Fruit fly (Drosophila melanogaster) whole organism, embryonic: ENCODE measurements around the gene CG8563.

Experiments used
- Antp ChIP-seq: fragments of 200-800 bp; sonication (Bioruptor generic); optimal IDR thresholded peaks from 3 replicates; lab custom pipeline; 2016; ENCODE audit warnings: missing biosample characterization, missing genetic modification characterization
- Atf-2 ChIP-seq: fragments of 200-800 bp; sonication (Bioruptor generic); optimal IDR thresholded peaks from 2 replicates; lab custom pipeline; 2016; ENCODE audit warnings: missing biosample characterization, missing genetic modification characterization
- B-H1 ChIP-seq: fragments of 200-800 bp; sonication (Bioruptor generic); IDR thresholded peaks from 3 replicates; pipeline ENCODE4 v1.3.6; 2022; ENCODE audit warnings: missing biosample characterization, missing genetic modification characterization
- CG10209 ChIP-seq: fragments of 200-800 bp; sonication (Bioruptor generic); optimal IDR thresholded peaks from 3 replicates; lab custom pipeline; 2017; ENCODE audit warnings: missing biosample characterization, mild to moderate bottlenecking, missing genetic modification characterization, missing genetic modification reagents
- CG10274 ChIP-seq: fragments of 200-800 bp; sonication (Bioruptor generic); optimal IDR thresholded peaks from 3 replicates; lab custom pipeline; 2017; ENCODE audit warnings: missing biosample characterization, mild to moderate bottlenecking, missing genetic modification characterization
- CG11085 ChIP-seq: fragments of 200-800 bp; sonication (Bioruptor generic); IDR thresholded peaks from 2 replicates; pipeline ENCODE4 v1.3.6; 2022; ENCODE audit warnings: missing biosample characterization, missing genetic modification characterization
- CG11398 ChIP-seq: fragments of 200-800 bp; sonication (Bioruptor generic); optimal IDR thresholded peaks from 2 replicates; lab custom pipeline; 2016; ENCODE audit warnings: missing biosample characterization, missing genetic modification characterization
- CG11560 ChIP-seq: fragments of 200-800 bp; sonication (Bioruptor generic); IDR thresholded peaks from 3 replicates; pipeline ENCODE4 v1.3.6; 2022; ENCODE audit warnings: missing biosample characterization, missing genetic modification characterization
- CG15479 ChIP-seq: fragments of 200-800 bp; sonication (Bioruptor generic); optimal IDR thresholded peaks from 3 replicates; lab custom pipeline; 2019; ENCODE audit warnings: missing biosample characterization, mild to moderate bottlenecking, missing genetic modification characterization, moderate library complexity
- CG1603 ChIP-seq: fragments of 200-800 bp; sonication (Bioruptor generic); optimal IDR thresholded peaks from 2 replicates; lab custom pipeline; 2019; ENCODE audit warnings: missing biosample characterization, mild to moderate bottlenecking, missing genetic modification characterization, moderate library complexity
- CG17328 ChIP-seq: fragments of 200-800 bp; sonication (Bioruptor generic); IDR thresholded peaks from 2 replicates; pipeline ENCODE4 v1.3.6; 2022; ENCODE audit warnings: missing biosample characterization, missing genetic modification characterization
- CG17829 ChIP-seq: fragments of 200-800 bp; optimal IDR thresholded peaks from 2 replicates; lab custom pipeline; 2019; ENCODE audit warnings: missing biosample characterization, mild to moderate bottlenecking, missing genetic modification characterization, moderate library complexity
- CG2889 ChIP-seq: fragments of 200-800 bp; sonication (Bioruptor generic); IDR thresholded peaks from 3 replicates; pipeline ENCODE4 v1.3.6; 2022; ENCODE audit warnings: missing biosample characterization, missing genetic modification characterization
- CG3065 ChIP-seq: fragments of 200-800 bp; sonication (Bioruptor generic); optimal IDR thresholded peaks from 2 replicates; lab custom pipeline; 2016; ENCODE audit warnings: missing biosample characterization, missing genetic modification characterization
- CG31388 ChIP-seq: fragments of 200-800 bp; sonication (Bioruptor generic); optimal IDR thresholded peaks from 2 replicates; lab custom pipeline; 2016; ENCODE audit warnings: missing biosample characterization, missing genetic modification characterization
- CG4404 ChIP-seq: fragments of 200-800 bp; sonication (Bioruptor generic); IDR thresholded peaks from 2 replicates; pipeline ENCODE4 v1.3.6; 2022; ENCODE audit warnings: missing biosample characterization, missing genetic modification characterization
- CG4854 ChIP-seq: fragments of 200-800 bp; sonication (Bioruptor generic); optimal IDR thresholded peaks from 2 replicates; lab custom pipeline; 2016; ENCODE audit warnings: missing biosample characterization, missing genetic modification characterization, inconsistent platforms
- CG6654 ChIP-seq: fragments of 200-800 bp; sonication (Bioruptor generic); optimal IDR thresholded peaks from 2 replicates; lab custom pipeline; 2017; ENCODE audit warnings: missing biosample characterization, mild to moderate bottlenecking, missing genetic modification characterization
- CG6765 ChIP-seq: fragments of 200-800 bp; sonication (Bioruptor generic); optimal IDR thresholded peaks from 3 replicates; lab custom pipeline; 2017; ENCODE audit warnings: missing biosample characterization, mild to moderate bottlenecking, missing genetic modification characterization
- CG7745 ChIP-seq: fragments of 200-800 bp; sonication (Bioruptor generic); optimal IDR thresholded peaks from 2 replicates; lab custom pipeline; 2018; ENCODE audit warnings: missing biosample characterization, mild to moderate bottlenecking, missing genetic modification characterization, moderate library complexity
- CG8478 ChIP-seq: fragments of >200 bp; optimal IDR thresholded peaks from 2 replicates; lab custom pipeline; 2018
- CG9932 ChIP-seq: fragments of 200-800 bp; sonication (Bioruptor generic); IDR thresholded peaks from 2 replicates; pipeline ENCODE4 v1.3.6; 2022; ENCODE audit warnings: missing biosample characterization, missing genetic modification characterization
- CrebB ChIP-seq: fragments of 200-800 bp; sonication (Bioruptor generic); optimal IDR thresholded peaks from 3 replicates; lab custom pipeline; 2018; ENCODE audit warnings: missing biosample characterization, mild to moderate bottlenecking, missing genetic modification characterization
- D19A ChIP-seq: fragments of 200-800 bp; optimal IDR thresholded peaks from 3 replicates; lab custom pipeline; 2019; ENCODE audit warnings: missing biosample characterization, mild to moderate bottlenecking, missing genetic modification characterization, moderate library complexity
- Doc3 ChIP-seq: fragments of 200-800 bp; sonication (Bioruptor generic); IDR thresholded peaks from 3 replicates; pipeline ENCODE4 v1.3.6; 2022; ENCODE audit warnings: missing biosample characterization, missing genetic modification characterization; ENCODE audit not compliant: partially characterized antibody
- Dp ChIP-seq: fragments of 200-800 bp; sonication (Bioruptor generic); optimal IDR thresholded peaks from 2 replicates; lab custom pipeline; 2018; ENCODE audit warnings: missing biosample characterization, mild to moderate bottlenecking, missing genetic modification characterization, moderate library complexity
- E2f1 ChIP-seq: fragments of 200-800 bp; sonication (Bioruptor generic); IDR thresholded peaks from 2 replicates; pipeline ENCODE4 v1.3.6; 2022; ENCODE audit warnings: missing biosample characterization, missing genetic modification characterization
- Elba2 ChIP-seq: fragments of 200-800 bp; sonication (Bioruptor generic); optimal IDR thresholded peaks from 3 replicates; lab custom pipeline; 2016; ENCODE audit warnings: missing biosample characterization, missing genetic modification characterization
- HmgD ChIP-seq: fragments of 200-800 bp; sonication (Bioruptor generic); optimal IDR thresholded peaks from 3 replicates; lab custom pipeline; 2016; ENCODE audit warnings: missing biosample characterization, missing genetic modification characterization
- Hr3 ChIP-seq: fragments of 200-800 bp; sonication (Bioruptor generic); optimal IDR thresholded peaks from 3 replicates; lab custom pipeline; 2016; ENCODE audit warnings: missing biosample characterization, missing genetic modification characterization
- Hsf ChIP-seq: fragments of 200-800 bp; sonication (Bioruptor generic); optimal IDR thresholded peaks from 3 replicates; lab custom pipeline; 2016; ENCODE audit warnings: missing biosample characterization, missing genetic modification characterization
- Kr ChIP-seq: fragments of 200-800 bp; sonication (Bioruptor generic); optimal IDR thresholded peaks from 2 replicates; lab custom pipeline; 2017; ENCODE audit warnings: missing biosample characterization, mild to moderate bottlenecking, missing genetic modification characterization
- MTF-1 ChIP-seq: fragments of 200-800 bp; sonication (Bioruptor generic); optimal IDR thresholded peaks from 2 replicates; lab custom pipeline; 2018; ENCODE audit warnings: missing biosample characterization, mild to moderate bottlenecking, missing genetic modification characterization, borderline replicate concordance
- NC2α ChIP-seq: fragments of 200-800 bp; sonication (Bioruptor generic); optimal IDR thresholded peaks from 2 replicates; lab custom pipeline; 2016; ENCODE audit warnings: missing biosample characterization, missing genetic modification characterization
- Poxn ChIP-seq: fragments of 200-800 bp; sonication (Bioruptor generic); IDR thresholded peaks from 2 replicates; pipeline ENCODE4 v1.3.6; 2022; ENCODE audit warnings: missing biosample characterization, missing genetic modification characterization
- Xbp1 ChIP-seq: fragments of 200-800 bp; sonication (Bioruptor generic); optimal IDR thresholded peaks from 3 replicates; lab custom pipeline; 2016; ENCODE audit warnings: missing biosample characterization, mild to moderate bottlenecking, missing genetic modification characterization
- aop ChIP-seq: fragments of 200-800 bp; sonication (Bioruptor generic); IDR thresholded peaks from 2 replicates; pipeline ENCODE4 v1.3.6; 2022; ENCODE audit warnings: missing biosample characterization, missing genetic modification characterization
- btn ChIP-seq: fragments of 200-800 bp; sonication (Bioruptor generic); optimal IDR thresholded peaks from 2 replicates; lab custom pipeline; 2016; ENCODE audit warnings: missing biosample characterization, missing genetic modification characterization
- cad ChIP-seq: fragments of >200 bp; optimal IDR thresholded peaks from 2 replicates; lab custom pipeline; 2017; ENCODE audit warnings: missing biosample characterization, missing genetic modification characterization
- cg ChIP-seq: fragments of 200-800 bp; sonication (Bioruptor generic); optimal IDR thresholded peaks from 3 replicates; lab custom pipeline; 2019; ENCODE audit warnings: missing biosample characterization, mild to moderate bottlenecking, missing genetic modification characterization, moderate library complexity
- corto ChIP-seq: fragments of 200-800 bp; sonication (Bioruptor generic); optimal IDR thresholded peaks from 2 replicates; lab custom pipeline; 2016; ENCODE audit warnings: missing biosample characterization, mild to moderate bottlenecking, missing genetic modification characterization, moderate library complexity
- dpn ChIP-seq, 2 experiments: fragments of 200-800 bp; sonication (Bioruptor generic); optimal IDR thresholded peaks; 3 replicates each; lab custom pipeline; 2016; ENCODE audit warnings: missing biosample characterization in 2 of 2, missing genetic modification characterization in 2 of 2
- fu2 ChIP-seq: fragments of 200-800 bp; sonication (Bioruptor generic); optimal IDR thresholded peaks from 2 replicates; lab custom pipeline; 2016; ENCODE audit warnings: missing biosample characterization, missing genetic modification characterization
- gce ChIP-seq: fragments of 200-800 bp; sonication (Bioruptor generic); IDR thresholded peaks from 3 replicates; pipeline ENCODE4 v1.3.6; 2022; ENCODE audit warnings: missing biosample characterization, missing genetic modification characterization
- gro ChIP-seq: fragments of 200-800 bp; sonication (Bioruptor generic); optimal IDR thresholded peaks from 2 replicates; lab custom pipeline; 2016; ENCODE audit warnings: missing biosample characterization, missing genetic modification characterization
- inv ChIP-seq: fragments of 200-800 bp; sonication (Bioruptor generic); IDR thresholded peaks from 2 replicates; pipeline ENCODE4 v1.3.6; 2022; ENCODE audit warnings: missing biosample characterization, missing genetic modification characterization; ENCODE audit not compliant: partially characterized antibody
- lola ChIP-seq, 3 experiments: fragments of >200 bp in 2 of 3; fragments of 200-800 bp in 1 of 3; sonication (Bioruptor generic) in 1 of 3; optimal IDR thresholded peaks; 2 replicates each; lab custom pipeline; 2017 to 2019; ENCODE audit warnings: missing biosample characterization in 3 of 3, missing genetic modification characterization in 3 of 3, mild to moderate bottlenecking in 1 of 3, moderate library complexity in 1 of 3
- pho ChIP-seq: fragments of 200-800 bp; sonication (Bioruptor generic); optimal IDR thresholded peaks from 2 replicates; lab custom pipeline; 2016; ENCODE audit warnings: missing biosample characterization, missing genetic modification characterization
- run ChIP-seq: fragments of 200-800 bp; sonication (Bioruptor generic); optimal IDR thresholded peaks from 3 replicates; lab custom pipeline; 2018; ENCODE audit warnings: missing biosample characterization, mild to moderate bottlenecking, missing genetic modification characterization
- sr ChIP-seq: fragments of 200-800 bp; sonication (Bioruptor generic); IDR thresholded peaks from 3 replicates; pipeline ENCODE4 v1.3.6; 2022; ENCODE audit warnings: missing biosample characterization, missing genetic modification characterization
- tap ChIP-seq: fragments of 200-800 bp; optimal IDR thresholded peaks from 3 replicates; lab custom pipeline; 2019; ENCODE audit warnings: missing biosample characterization, mild to moderate bottlenecking, missing genetic modification characterization, moderate library complexity
- zfh1 ChIP-seq: fragments of 200-800 bp; sonication (Bioruptor generic); IDR thresholded peaks from 3 replicates; pipeline ENCODE4 v1.3.6; 2022; ENCODE audit warnings: missing biosample characterization, missing genetic modification characterization

CG8563 gene

dm6 chr3L:7370231-7370882, 20.2 kb upstream of the CG8563 start (continued):
- TF ChIP-seq lola (GFP tag; optimal IDR thresholded peaks at IDR 0.05; lab: Kevin White, UChicago) (peak in 1 of 3 experiments; percentile 18), CG11085 (GFP tag; lab: Robert Waterston, UW) (no peak), CG9932 (GFP tag; lab: Robert Waterston, UW) (no peak), E2f1 (GFP tag; lab: Robert Waterston, UW) (no peak), cg (peak; percentile 99), zfh1 (GFP tag; lab: Robert Waterston, UW) (no peak), Dp (no peak), aop (GFP tag; lab: Robert Waterston, UW) (no peak), Hsf (GFP tag; lab: Kevin White, UChicago) (no peak), Xbp1 (GFP tag; lab: Kevin White, UChicago) (no peak), Antp (GFP tag; lab: Kevin White, UChicago) (no peak), Hr3 (no peak), CG7745 (no peak), NC2α (GFP tag; lab: Kevin White, UChicago) (no peak), CG17328 (GFP tag; lab: Robert Waterston, UW) (no peak), gce (GFP tag; lab: Robert Waterston, UW) (no peak), CG31388 (GFP tag; lab: Kevin White, UChicago) (no peak), CG6654 (GFP tag; lab: Kevin White, UChicago) (no peak), btn (GFP tag; lab: Kevin White, UChicago) (no peak), fu2 (GFP tag; lab: Kevin White, UChicago) (no peak), gro (GFP tag; lab: Kevin White, UChicago) (no peak), CG8478 (peak; percentile 95), corto (GFP tag; lab: Kevin White, UChicago) (no peak), CG1603 (tag; lab: Kevin White, UChicago) (peak; percentile 26), CG4854 (GFP tag; lab: Kevin White, UChicago) (no peak), Doc3 (no peak), run (tag; lab: Kevin White, UChicago) (peak; percentile 88), cad (GFP tag; lab: Kevin White, UChicago) (no peak), sr (GFP tag; lab: Robert Waterston, UW) (no peak), B-H1 (GFP tag; lab: Robert Waterston, UW) (no peak), CG6765 (GFP tag; lab: Kevin White, UChicago) (no peak), MTF-1 (no peak), CG11560 (tag; lab: Robert Waterston, UW) (no peak), CG4404 (GFP tag; lab: Robert Waterston, UW) (no peak), CG10274 (GFP tag; lab: Kevin White, UChicago) (no peak), Elba2 (GFP tag; lab: Kevin White, UChicago) (no peak), dpn (GFP tag; optimal IDR thresholded peaks at IDR 0.05; lab: Kevin White, UChicago) (no peak), CrebB (tag; lab: Kevin White, UChicago) (no peak), Atf-2 (GFP tag; lab: Kevin White, UChicago) (no peak), CG11398 (GFP tag; lab: Kevin White, UChicago) (no peak), CG10209 (GFP tag; lab: Kevin White, UChicago) (no peak), pho (GFP tag; lab: Kevin White, UChicago) (no peak), tap (tag; lab: Kevin White, UChicago) (no peak), D19A (tag; lab: Kevin White, UChicago) (no peak), CG17829 (peak; percentile 19), Poxn (GFP tag; lab: Robert Waterston, UW) (no peak), CG2889 (no peak), Kr (GFP tag; lab: Kevin White, UChicago) (peak; percentile 47), inv (GFP tag; lab: Robert Waterston, UW) (no peak), CG3065 (GFP tag; lab: Kevin White, UChicago) (no peak), HmgD (GFP tag; lab: Kevin White, UChicago) (no peak), CG15479 (GFP tag; lab: Kevin White, UChicago) (peak; percentile 43)
